Worm (Caenorhabditis elegans) whole organism, L2 larva: ENCODE data around the gene clec-175.

Experiments used
- F13H6.1 ChIP-seq: sonication (generic microtip); optimal IDR thresholded peaks from 2 replicates; lab custom pipeline; 2016; ENCODE audit warnings: missing genetic modification characterization, missing compliant biosample characterization
- ama-1 ChIP-seq: fragments of 150-350 bp; optimal IDR thresholded peaks from 2 replicates; lab custom pipeline; 2018; ENCODE audit warnings: inconsistent platforms
- blmp-1 ChIP-seq: sonication (generic microtip); optimal IDR thresholded peaks from 2 replicates; lab custom pipeline; 2017; ENCODE audit warnings: missing genetic modification characterization, mild to moderate bottlenecking, missing compliant biosample characterization, antibody characterized with exemption, moderate library complexity; ENCODE audit not compliant: insufficient read depth
- elt-3 ChIP-seq: sonication (generic microtip); optimal IDR thresholded peaks from 2 replicates; lab custom pipeline; 2017; ENCODE audit warnings: missing biosample characterization, missing genetic modification characterization
- fos-1 ChIP-seq: fragments of 150-350 bp; optimal IDR thresholded peaks from 2 replicates; lab custom pipeline; 2014; ENCODE audit warnings: missing biosample characterization, missing genetic modification characterization
- mab-5 ChIP-seq: fragments of 150-350 bp; optimal IDR thresholded peaks from 2 replicates; lab custom pipeline; 2014; ENCODE audit warnings: missing biosample characterization, missing genetic modification characterization
- nhr-25 ChIP-seq: fragments of 150-350 bp; sonication (generic microtip); optimal IDR thresholded peaks from 3 replicates; lab custom pipeline; 2014; ENCODE audit warnings: missing biosample characterization, missing genetic modification characterization
- snpc-4 ChIP-seq: fragments of 150-350 bp; optimal IDR thresholded peaks from 2 replicates; lab custom pipeline; 2014; ENCODE audit warnings: missing biosample characterization, missing genetic modification characterization
- unc-62 ChIP-seq: fragments of 150-350 bp; optimal IDR thresholded peaks from 2 replicates; lab custom pipeline; 2014; ENCODE audit warnings: missing biosample characterization, missing genetic modification reagents, missing genetic modification characterization

- TF ChIP-seq ama-1, result no peak
- no peak for TF ChIP-seq elt-3 (tag; lab: Kevin White, UChicago)
- no peak for TF ChIP-seq F13H6.1 (tag; lab: Kevin White, UChicago)
- no peak for TF ChIP-seq fos-1
- no peak for TF ChIP-seq snpc-4 (tag; lab: Kevin White, UChicago)
- TF ChIP-seq unc-62 (GFP tag; lab: Kevin White, UChicago), result no peak
- no peak for TF ChIP-seq blmp-1 (tag; lab: Kevin White, UChicago)
- no peak for TF ChIP-seq nhr-25 (tag; lab: Kevin White, UChicago)
- no peak for TF ChIP-seq mab-5
Observed at ce11 chrIV:4465184-4465583, 43.1 kb downstream of the clec-175 start, which contains the start of gene M01H9.5.
